Worm (Caenorhabditis elegans): ENCODE data around the gene R09E10.8.
"Not testable (repeated sequence)": the region's sequence is repeated elsewhere in the genome, so short reads cannot be mapped to it uniquely, and the experiment has no call there.

- not testable (repeated sequence) for TF ChIP-seq ztf-11 (tag; optimal IDR thresholded peaks at IDR 0.05); fos-1 (tag; optimal IDR thresholded peaks at IDR 0.05); Y55F3AM.14 (GFP tag; optimal IDR thresholded peaks at IDR 0.05); lsy-2 (tag; optimal IDR thresholded peaks at IDR 0.05); lin-11 (tag; optimal IDR thresholded peaks at IDR 0.05); nhr-25 (tag; optimal IDR thresholded peaks at IDR 0.05); ztf-4 (tag; optimal IDR thresholded peaks at IDR 0.05); snpc-4 (tag; optimal IDR thresholded peaks at IDR 0.05); nhr-12 (tag; optimal IDR thresholded peaks at IDR 0.05); dmd-4 (tag; optimal IDR thresholded peaks at IDR 0.05); lin-39 (tag; optimal IDR thresholded peaks at IDR 0.05); ceh-16 (tag; optimal IDR thresholded peaks at IDR 0.05); unc-39 (tag; optimal IDR thresholded peaks at IDR 0.05)
Measured at ce11 chrIV:10322650-10323049, 12.4 kb upstream of the R09E10.8 start, which contains the start of gene R09E10.1.
